Fruit fly (Drosophila melanogaster) whole organism, embryonic: Measurements from ENCODE around the gene Rim2.

ENCODE experiments used
- Adf1 ChIP-seq: fragments of 200-800 bp; sonication (Bioruptor generic); IDR thresholded peaks from 2 replicates; pipeline ENCODE4 v1.3.6; 2022; ENCODE audit warnings: missing biosample characterization, missing genetic modification characterization
- CG10147 ChIP-seq: fragments of 200-800 bp; sonication (Bioruptor generic); optimal IDR thresholded peaks from 2 replicates; lab custom pipeline; 2019; ENCODE audit warnings: missing biosample characterization, mild to moderate bottlenecking, missing genetic modification characterization, moderate library complexity
- CG11093 ChIP-seq: fragments of 200-800 bp; sonication (Bioruptor generic); IDR thresholded peaks from 3 replicates; pipeline ENCODE4 v1.3.6; 2022; ENCODE audit warnings: missing biosample characterization, missing genetic modification characterization
- CG11247 ChIP-seq: fragments of 200-800 bp; sonication (Bioruptor generic); IDR thresholded peaks from 2 replicates; pipeline ENCODE4 v1.3.6; 2022; ENCODE audit warnings: missing biosample characterization, missing genetic modification characterization
- CG11504 ChIP-seq: fragments of 200-800 bp; sonication (Bioruptor generic); optimal IDR thresholded peaks from 3 replicates; lab custom pipeline; 2019; ENCODE audit warnings: missing biosample characterization, mild to moderate bottlenecking, missing genetic modification characterization, moderate library complexity
- CG11723 ChIP-seq: fragments of 200-800 bp; sonication (Bioruptor generic); optimal IDR thresholded peaks from 2 replicates; lab custom pipeline; 2017; ENCODE audit warnings: missing biosample characterization, mild to moderate bottlenecking, missing genetic modification characterization
- CG12236 ChIP-seq: fragments of 200-800 bp; sonication (Bioruptor generic); optimal IDR thresholded peaks from 2 replicates; lab custom pipeline; 2016; ENCODE audit warnings: missing biosample characterization, missing genetic modification characterization
- CG1233 ChIP-seq: fragments of 200-800 bp; sonication (Bioruptor generic); optimal IDR thresholded peaks from 4 replicates; lab custom pipeline; 2018; ENCODE audit warnings: missing biosample characterization, mild to moderate bottlenecking, missing genetic modification characterization
- CG12942 ChIP-seq: fragments of 200-800 bp; sonication (Bioruptor generic); optimal IDR thresholded peaks from 3 replicates; lab custom pipeline; 2016; ENCODE audit warnings: missing biosample characterization, missing genetic modification characterization
- CG13424 ChIP-seq: fragments of 200-800 bp; sonication (Bioruptor generic); optimal IDR thresholded peaks from 2 replicates; lab custom pipeline; 2019; ENCODE audit warnings: missing biosample characterization, mild to moderate bottlenecking, missing genetic modification characterization, moderate library complexity
- CG14441 ChIP-seq: fragments of 200-800 bp; sonication (Bioruptor generic); IDR thresholded peaks from 2 replicates; pipeline ENCODE4 v1.3.6; 2022; ENCODE audit warnings: missing biosample characterization, missing genetic modification characterization
- CG18764 ChIP-seq: fragments of 200-800 bp; sonication (Bioruptor generic); optimal IDR thresholded peaks from 3 replicates; lab custom pipeline; 2016; ENCODE audit warnings: missing biosample characterization, missing genetic modification characterization
- CG2116 ChIP-seq: fragments of 200-800 bp; sonication (Bioruptor generic); optimal IDR thresholded peaks from 3 replicates; lab custom pipeline; 2018; ENCODE audit warnings: missing biosample characterization, mild to moderate bottlenecking, missing genetic modification characterization
- CG2199 ChIP-seq: fragments of 200-800 bp; sonication (Bioruptor generic); IDR thresholded peaks from 3 replicates; pipeline ENCODE4 v1.3.6; 2022; ENCODE audit warnings: missing biosample characterization, missing genetic modification characterization
- CG30020 ChIP-seq: fragments of 200-800 bp; optimal IDR thresholded peaks from 2 replicates; lab custom pipeline; 2019; ENCODE audit warnings: missing biosample characterization, mild to moderate bottlenecking, missing genetic modification characterization, moderate library complexity
- CG4424 ChIP-seq: fragments of 200-800 bp; sonication (Bioruptor generic); optimal IDR thresholded peaks from 3 replicates; lab custom pipeline; 2016; ENCODE audit warnings: missing biosample characterization, missing genetic modification characterization
- CG4617 ChIP-seq: fragments of 200-800 bp; sonication (Bioruptor generic); optimal IDR thresholded peaks from 3 replicates; lab custom pipeline; 2016; ENCODE audit warnings: missing biosample characterization, missing genetic modification characterization, borderline replicate concordance
- CG6813 ChIP-seq: fragments of 200-800 bp; sonication (Bioruptor generic); optimal IDR thresholded peaks from 2 replicates; lab custom pipeline; 2017; ENCODE audit warnings: missing biosample characterization, missing genetic modification characterization, mild to moderate bottlenecking, moderate library complexity, missing genetic modification reagents
- CG7928 ChIP-seq: fragments of 200-800 bp; sonication (Bioruptor generic); optimal IDR thresholded peaks from 2 replicates; lab custom pipeline; 2017; ENCODE audit warnings: missing biosample characterization, mild to moderate bottlenecking, missing genetic modification characterization
- CG9609 ChIP-seq: fragments of 200-800 bp; sonication (Bioruptor generic); optimal IDR thresholded peaks from 3 replicates; lab custom pipeline; 2016; ENCODE audit warnings: missing biosample characterization, missing genetic modification characterization
- Dfd ChIP-seq, 2 experiments: fragments of >200 bp; optimal IDR thresholded peaks; 2 replicates each; lab custom pipeline; 2017; ENCODE audit warnings: missing biosample characterization in 2 of 2, missing genetic modification characterization in 2 of 2
- Dll ChIP-seq: fragments of 200-800 bp; sonication (Bioruptor generic); IDR thresholded peaks from 4 replicates; pipeline ENCODE4 v1.3.6; 2022; ENCODE audit warnings: missing biosample characterization, missing genetic modification characterization; ENCODE audit not compliant: partially characterized antibody
- E2f1 ChIP-seq: fragments of 200-800 bp; sonication (Bioruptor generic); IDR thresholded peaks from 2 replicates; pipeline ENCODE4 v1.3.6; 2022; ENCODE audit warnings: missing biosample characterization, missing genetic modification characterization
- HmgD ChIP-seq: fragments of 200-800 bp; sonication (Bioruptor generic); optimal IDR thresholded peaks from 3 replicates; lab custom pipeline; 2016; ENCODE audit warnings: missing biosample characterization, missing genetic modification characterization
- Hr39 ChIP-seq: fragments of >200 bp; optimal IDR thresholded peaks from 2 replicates; lab custom pipeline; 2017
- MBD-R2 ChIP-seq: fragments of 200-800 bp; sonication (Bioruptor generic); IDR thresholded peaks from 2 replicates; pipeline ENCODE4 v1.3.6; 2022; ENCODE audit warnings: missing biosample characterization, missing genetic modification characterization
- Myb ChIP-seq: fragments of 200-800 bp; sonication (Bioruptor generic); optimal IDR thresholded peaks from 2 replicates; lab custom pipeline; 2016; ENCODE audit warnings: missing biosample characterization, missing genetic modification characterization
- Oaz ChIP-seq: fragments of 200-800 bp; sonication (Bioruptor generic); IDR thresholded peaks from 2 replicates; pipeline ENCODE4 v1.3.6; 2022; ENCODE audit warnings: missing biosample characterization, missing genetic modification characterization
- PHDP ChIP-seq: fragments of 200-800 bp; sonication (Bioruptor generic); optimal IDR thresholded peaks from 3 replicates; lab custom pipeline; 2018; ENCODE audit warnings: missing biosample characterization, mild to moderate bottlenecking, missing genetic modification characterization, moderate library complexity
- Spps ChIP-seq: fragments of 200-800 bp; sonication (Bioruptor generic); optimal IDR thresholded peaks from 2 replicates; lab custom pipeline; 2018; ENCODE audit warnings: missing biosample characterization, mild to moderate bottlenecking, missing genetic modification characterization
- Usf ChIP-seq: fragments of 200-800 bp; sonication (Bioruptor generic); optimal IDR thresholded peaks from 2 replicates; lab custom pipeline; 2017; ENCODE audit warnings: missing genotype, missing biosample characterization, missing genetic modification characterization
- bsh ChIP-seq, 2 experiments: fragments of 200-800 bp; sonication (Bioruptor generic); optimal IDR thresholded peaks; 2 replicates each; lab custom pipeline; 2017 to 2018; ENCODE audit warnings: mild to moderate bottlenecking in 2 of 2, missing biosample characterization in 2 of 2, missing genetic modification characterization in 2 of 2, moderate library complexity in 1 of 2
- cas ChIP-seq: fragments of 200-800 bp; sonication (Bioruptor generic); IDR thresholded peaks from 2 replicates; pipeline ENCODE4 v1.3.6; 2022; ENCODE audit warnings: missing biosample characterization, missing genetic modification characterization
- chif ChIP-seq, 2 experiments: fragments of 200-800 bp; sonication (Bioruptor generic); optimal IDR thresholded peaks; 3 replicates each; lab custom pipeline; 2016; ENCODE audit warnings: missing biosample characterization in 2 of 2, missing genetic modification characterization in 2 of 2
- esg ChIP-seq: fragments of 200-800 bp; sonication (Bioruptor generic); conservative IDR thresholded peaks from 2 replicates; pipeline ENCODE4 v1.3.6; 2022; ENCODE audit warnings: missing biosample characterization, missing genetic modification characterization
- fu2 ChIP-seq: fragments of 200-800 bp; sonication (Bioruptor generic); optimal IDR thresholded peaks from 2 replicates; lab custom pipeline; 2016; ENCODE audit warnings: missing biosample characterization, missing genetic modification characterization
- grau ChIP-seq: fragments of 200-800 bp; optimal IDR thresholded peaks from 3 replicates; lab custom pipeline; 2019; ENCODE audit warnings: missing biosample characterization, mild to moderate bottlenecking, missing genetic modification characterization, moderate library complexity
- h ChIP-seq: fragments of >200 bp; optimal IDR thresholded peaks from 2 replicates; lab custom pipeline; 2017
- hbn ChIP-seq: fragments of 200-800 bp; sonication (Bioruptor generic); IDR thresholded peaks from 2 replicates; pipeline ENCODE4 v1.3.6; 2022; ENCODE audit warnings: missing biosample characterization, missing genetic modification characterization; ENCODE audit not compliant: partially characterized antibody
- jumu ChIP-seq: fragments of 200-800 bp; sonication (Bioruptor generic); optimal IDR thresholded peaks from 3 replicates; lab custom pipeline; 2016; ENCODE audit warnings: missing biosample characterization, missing genetic modification characterization
- lab ChIP-seq: fragments of 200-800 bp; sonication (Bioruptor generic); optimal IDR thresholded peaks from 3 replicates; lab custom pipeline; 2017; ENCODE audit warnings: missing biosample characterization, missing genetic modification characterization, mild to moderate bottlenecking, moderate library complexity, missing genetic modification reagents
- lilli ChIP-seq: fragments of 200-800 bp; sonication (Bioruptor generic); optimal IDR thresholded peaks from 3 replicates; lab custom pipeline; 2016; ENCODE audit warnings: missing biosample characterization, missing genetic modification characterization
- nau ChIP-seq: fragments of 200-800 bp; sonication (Bioruptor generic); optimal IDR thresholded peaks from 3 replicates; lab custom pipeline; 2017; ENCODE audit warnings: missing biosample characterization, mild to moderate bottlenecking, missing genetic modification characterization, missing genetic modification reagents
- otp ChIP-seq: fragments of 200-800 bp; sonication (Bioruptor generic); IDR thresholded peaks from 3 replicates; pipeline ENCODE4, ENCODE4 v1.3.6; 2022; ENCODE audit warnings: missing biosample characterization, missing genetic modification characterization
- ranshi ChIP-seq: fragments of 200-800 bp; sonication (Bioruptor generic); IDR thresholded peaks from 2 replicates; pipeline ENCODE4 v1.3.6; 2022; ENCODE audit warnings: missing biosample characterization, missing genetic modification characterization
- so ChIP-seq: fragments of 200-800 bp; sonication (Bioruptor generic); IDR thresholded peaks from 3 replicates; pipeline ENCODE4 v1.3.6; 2022; ENCODE audit warnings: missing biosample characterization, missing genetic modification characterization
- sob ChIP-seq: fragments of 200-800 bp; sonication (Bioruptor generic); IDR thresholded peaks from 2 replicates; pipeline ENCODE4 v1.3.6; 2022; ENCODE audit warnings: missing biosample characterization, missing genetic modification characterization
- sug ChIP-seq: fragments of 200-800 bp; optimal IDR thresholded peaks from 2 replicates; lab custom pipeline; 2019; ENCODE audit warnings: missing biosample characterization, mild to moderate bottlenecking, missing genetic modification characterization, moderate library complexity
- tap ChIP-seq: fragments of 200-800 bp; optimal IDR thresholded peaks from 3 replicates; lab custom pipeline; 2019; ENCODE audit warnings: missing biosample characterization, mild to moderate bottlenecking, missing genetic modification characterization, moderate library complexity
- tx ChIP-seq: fragments of 200-800 bp; sonication (Bioruptor generic); optimal IDR thresholded peaks from 2 replicates; lab custom pipeline; 2016; ENCODE audit warnings: missing biosample characterization, missing genetic modification characterization
- wdn ChIP-seq: fragments of 200-800 bp; sonication (Bioruptor generic); IDR thresholded peaks from 2 replicates; pipeline ENCODE4 v1.3.6; 2022; ENCODE audit warnings: missing biosample characterization, missing genetic modification characterization

Rim2 gene

DNA sequence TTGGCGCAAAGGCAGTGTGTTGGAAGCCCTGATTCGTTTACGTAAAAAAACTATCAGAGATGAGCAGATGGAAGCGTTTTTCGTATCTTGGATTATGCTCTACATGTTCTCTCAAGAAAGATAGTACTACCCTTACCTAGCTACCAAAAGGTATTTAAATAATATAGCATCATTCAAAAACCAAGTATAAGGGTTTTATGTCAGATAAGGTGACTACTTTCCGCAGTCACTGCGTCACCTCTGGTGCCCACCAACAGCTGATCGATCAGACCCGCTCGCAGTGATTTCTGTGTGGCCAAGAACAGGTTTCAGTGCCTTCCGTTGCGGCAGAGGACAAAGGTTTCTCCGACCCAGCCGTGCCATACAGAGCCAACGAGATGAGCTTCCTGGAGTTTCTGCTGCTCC, 5.4 kb upstream of the Rim2 start, which contains the start of the genes Eno and CG31937 (continued):
- TF ChIP-seq Myb (GFP tag; lab: Kevin White, UChicago) = peak; percentile 8
- peak; percentile 48 for TF ChIP-seq CG11504 (tag; lab: Kevin White, UChicago)
- TF ChIP-seq hbn (GFP tag; lab: Robert Waterston, UW) = peak; percentile 11; the same call in 1 of the 2 replicates
- TF ChIP-seq CG9609 (GFP tag; lab: Kevin White, UChicago) = peak; percentile 49
- peak; percentile 69 for TF ChIP-seq CG14441 (GFP tag; lab: Robert Waterston, UW)
- 0 out of 2 replicates have a peak, but pooled peaks have one; percentile 46 for TF ChIP-seq wdn (GFP tag; lab: Robert Waterston, UW)
- TF ChIP-seq Hr39 (lab: Kevin White, UChicago) = no peak
- TF ChIP-seq CG6813 (GFP tag; lab: Kevin White, UChicago) = peak; percentile 1
- no peak for TF ChIP-seq CG1233 (GFP tag; lab: Kevin White, UChicago)
- peak; percentile 59 for TF ChIP-seq lilli (GFP tag; lab: Kevin White, UChicago)
- TF ChIP-seq CG11093 (GFP tag; lab: Robert Waterston, UW) = no peak
- TF ChIP-seq CG13424 = peak; percentile 50
- TF ChIP-seq tap = no peak
- TF ChIP-seq Usf (GFP tag; lab: Kevin White, UChicago) = no peak
- peak; percentile 53 for TF ChIP-seq lab (GFP tag; lab: Kevin White, UChicago)
- TF ChIP-seq Oaz = peak; percentile 56; the same call in 1 of the 2 replicates
- TF ChIP-seq CG18764 (GFP tag; lab: Kevin White, UChicago) = peak; percentile 9
- TF ChIP-seq CG12942 (GFP tag; lab: Kevin White, UChicago) = peak; percentile 11
- TF ChIP-seq esg = peak; percentile 51
- no peak for TF ChIP-seq tx (GFP tag; lab: Kevin White, UChicago)
- TF ChIP-seq Dfd (GFP tag; optimal IDR thresholded peaks at IDR 0.05; lab: Kevin White, UChicago) = no peak
- TF ChIP-seq PHDP (tag; lab: Kevin White, UChicago) = peak; percentile 60
- no peak for TF ChIP-seq CG11723 (GFP tag; lab: Kevin White, UChicago)
- peak; percentile 55; the same call in 1 of the 2 replicates for TF ChIP-seq ranshi
- TF ChIP-seq MBD-R2 = peak; percentile 86
- TF ChIP-seq Spps = no peak
- peak; percentile 12 for TF ChIP-seq CG12236
- TF ChIP-seq sob = peak; percentile 76
- TF ChIP-seq Dll (GFP tag; lab: Robert Waterston, UW) = 0 out of 4 replicates have a peak, but pooled peaks have one; percentile 32
- TF ChIP-seq CG30020 (tag; lab: Kevin White, UChicago) = no peak
- TF ChIP-seq grau (tag; lab: Kevin White, UChicago) = peak; percentile 62
- TF ChIP-seq HmgD (GFP tag; lab: Kevin White, UChicago) = peak; percentile 21
- TF ChIP-seq CG4424 = peak; percentile 44
- peak; percentile 68 for TF ChIP-seq sug (tag; lab: Kevin White, UChicago)
- peak; percentile 21 for TF ChIP-seq CG10147
- no peak for TF ChIP-seq CG2199
- TF ChIP-seq fu2 (GFP tag; lab: Kevin White, UChicago) = peak; percentile 27
- TF ChIP-seq Adf1 (GFP tag; lab: Robert Waterston, UW) = 0 out of 2 replicates have a peak, but pooled peaks have one; percentile 39
- peak; percentile 33 to 45 for TF ChIP-seq chif (GFP tag; optimal IDR thresholded peaks at IDR 0.05; lab: Kevin White, UChicago)
- peak; percentile 30 for TF ChIP-seq CG2116 (GFP tag; lab: Kevin White, UChicago)
- no peak; the same call in 2 of the 3 replicates for TF ChIP-seq otp
- TF ChIP-seq cas (GFP tag; lab: Robert Waterston, UW) = no peak
- TF ChIP-seq so = 0 out of 3 replicates have a peak, but pooled peaks have one; percentile 29
- no peak for TF ChIP-seq CG4617
- peak; percentile 18 for TF ChIP-seq jumu
- TF ChIP-seq CG7928 (GFP tag; lab: Kevin White, UChicago) = peak; percentile 89
- TF ChIP-seq CG11247 (GFP tag; lab: Robert Waterston, UW) = no peak
- peak; percentile 17 to 24 for TF ChIP-seq bsh (GFP tag; optimal IDR thresholded peaks at IDR 0.05; lab: Kevin White, UChicago)
- no peak for TF ChIP-seq h
- TF ChIP-seq E2f1 (GFP tag; lab: Robert Waterston, UW) = peak; percentile 46; the same call in 1 of the 2 replicates
- no peak for TF ChIP-seq nau (GFP tag; lab: Kevin White, UChicago)
